Worm (Caenorhabditis elegans) whole organism, L2 larva: ENCODE results near the gene taap-1.

Experiments
- R02D3.7 ChIP-seq: fragments of 150-350 bp; optimal IDR thresholded peaks from 2 replicates; lab custom pipeline; 2014; ENCODE audit warnings: missing biosample characterization, missing genetic modification characterization
- blmp-1 ChIP-seq: sonication (generic microtip); optimal IDR thresholded peaks from 2 replicates; lab custom pipeline; 2017; ENCODE audit warnings: missing genetic modification characterization, mild to moderate bottlenecking, missing compliant biosample characterization, antibody characterized with exemption, moderate library complexity; ENCODE audit not compliant: insufficient read depth
- ceh-16 ChIP-seq: fragments of 150-350 bp; optimal IDR thresholded peaks from 2 replicates; lab custom pipeline; 2014; ENCODE audit warnings: missing biosample characterization, missing genetic modification characterization
- elt-1 ChIP-seq: fragments of 150-350 bp; optimal IDR thresholded peaks from 2 replicates; lab custom pipeline; 2014; ENCODE audit warnings: missing biosample characterization, missing genetic modification characterization
- lin-13 ChIP-seq: fragments of 150-350 bp; optimal IDR thresholded peaks from 2 replicates; lab custom pipeline; 2014; ENCODE audit warnings: missing biosample characterization, missing genetic modification reagents, missing genetic modification characterization
- lsy-2 ChIP-seq, 2 experiments: fragments of 150-350 bp in 1 of 2; sonication (generic microtip) in 1 of 2; optimal IDR thresholded peaks; 2 replicates each; lab custom pipeline; 2014 to 2017; ENCODE audit warnings: missing biosample characterization in 2 of 2, missing genetic modification characterization in 2 of 2
- skn-1 ChIP-seq: sonication (generic microtip); optimal IDR thresholded peaks from 2 replicates; lab custom pipeline; 2017; ENCODE audit warnings: missing biosample characterization, missing genetic modification characterization
- snpc-4 ChIP-seq: fragments of 150-350 bp; optimal IDR thresholded peaks from 2 replicates; lab custom pipeline; 2014; ENCODE audit warnings: missing biosample characterization, missing genetic modification characterization
- unc-62 ChIP-seq: fragments of 150-350 bp; optimal IDR thresholded peaks from 2 replicates; lab custom pipeline; 2014; ENCODE audit warnings: missing biosample characterization, missing genetic modification reagents, missing genetic modification characterization
- zag-1 ChIP-seq: fragments of 150-350 bp; optimal IDR thresholded peaks from 2 replicates; lab custom pipeline; 2014; ENCODE audit warnings: missing biosample characterization, missing genetic modification characterization

- no peak for TF ChIP-seq elt-1 (tag; lab: Kevin White, UChicago)
- TF ChIP-seq snpc-4 (tag; lab: Kevin White, UChicago) = no peak
- TF ChIP-seq skn-1 (tag; lab: Kevin White, UChicago) = no peak
- TF ChIP-seq unc-62 = no peak
- TF ChIP-seq zag-1 (tag; lab: Kevin White, UChicago) = no peak
- no peak for TF ChIP-seq lin-13 (GFP tag; lab: Kevin White, UChicago)
- TF ChIP-seq blmp-1 (tag; lab: Kevin White, UChicago) = no peak
- no peak for TF ChIP-seq lsy-2 (tag; optimal IDR thresholded peaks at IDR 0.05; lab: Kevin White, UChicago)
- TF ChIP-seq R02D3.7 (tag; lab: Kevin White, UChicago) = no peak
- no peak for TF ChIP-seq ceh-16 (tag; lab: Kevin White, UChicago)
Observed at ce11 chrII:8508956-8509355, 25.3 kb upstream of the taap-1 start, which contains the start of gene T13H5.1.
